Fruit fly (Drosophila melanogaster) whole organism, wandering third instar larva: ENCODE results near the gene CG43867.

Experiments
- Dif ChIP-seq: fragments of 200-275, 200-300 bp; sonication (Bioruptor generic); optimal IDR thresholded peaks from 2 replicates; lab custom pipeline; 2018; ENCODE audit warnings: missing biosample characterization, missing genetic modification characterization; ENCODE audit not compliant: partially characterized antibody
- Mio ChIP-seq: sonication (Bioruptor generic); optimal IDR thresholded peaks from 2 replicates; lab custom pipeline; 2016; ENCODE audit warnings: missing biosample characterization, missing genetic modification characterization
- br ChIP-seq: fragments of 200-800 bp; sonication (Bioruptor generic); optimal IDR thresholded peaks from 2 replicates; lab custom pipeline; 2016; ENCODE audit warnings: missing biosample characterization, missing genetic modification characterization
- h ChIP-seq: fragments of 200-800 bp; sonication (Bioruptor generic); optimal IDR thresholded peaks from 3 replicates; lab custom pipeline; 2016; ENCODE audit warnings: missing biosample characterization, mild to moderate bottlenecking, missing genetic modification characterization
- sv ChIP-seq: fragments of 200-800 bp; sonication (Bioruptor generic); optimal IDR thresholded peaks from 3 replicates; lab custom pipeline; 2016; ENCODE audit warnings: missing biosample characterization, missing genetic modification characterization

- TF ChIP-seq sv (GFP tag; lab: Kevin White, UChicago) (no peak), Mio (no peak), br (GFP tag; lab: Kevin White, UChicago) (no peak), Dif (GFP tag; lab: Kevin White, UChicago) (no peak), h (no peak)
Measured at dm6 chrX:843489-843888, 84.3 kb downstream of the CG43867 start.
